Fruit fly (Drosophila melanogaster) whole organism, prepupa: ENCODE measurements around the gene CG31221.

ENCODE experiments used
- CG1621 ChIP-seq: fragments of 200-800 bp; sonication (Bioruptor generic); optimal IDR thresholded peaks from 3 replicates; lab custom pipeline; 2018; ENCODE audit warnings: missing biosample characterization, mild to moderate bottlenecking, missing genetic modification characterization
- CG3032 ChIP-seq: fragments of 200-800 bp; optimal IDR thresholded peaks from 2 replicates; lab custom pipeline; 2019; ENCODE audit warnings: missing biosample characterization, mild to moderate bottlenecking, missing genetic modification characterization, moderate library complexity
- Eip93F ChIP-seq: fragments of 200-800 bp; sonication (Bioruptor generic); optimal IDR thresholded peaks from 2 replicates; lab custom pipeline; 2016; ENCODE audit warnings: missing biosample characterization, mild to moderate bottlenecking, missing genetic modification characterization
- Met ChIP-seq: fragments of 200-800 bp; sonication (Bioruptor generic); optimal IDR thresholded peaks from 3 replicates; lab custom pipeline; 2016; ENCODE audit warnings: missing biosample characterization, missing genetic modification characterization
- OdsH ChIP-seq: fragments of 200-800 bp; sonication (Bioruptor generic); optimal IDR thresholded peaks from 3 replicates; lab custom pipeline; 2016; ENCODE audit warnings: missing biosample characterization, missing genetic modification characterization

DNA sequence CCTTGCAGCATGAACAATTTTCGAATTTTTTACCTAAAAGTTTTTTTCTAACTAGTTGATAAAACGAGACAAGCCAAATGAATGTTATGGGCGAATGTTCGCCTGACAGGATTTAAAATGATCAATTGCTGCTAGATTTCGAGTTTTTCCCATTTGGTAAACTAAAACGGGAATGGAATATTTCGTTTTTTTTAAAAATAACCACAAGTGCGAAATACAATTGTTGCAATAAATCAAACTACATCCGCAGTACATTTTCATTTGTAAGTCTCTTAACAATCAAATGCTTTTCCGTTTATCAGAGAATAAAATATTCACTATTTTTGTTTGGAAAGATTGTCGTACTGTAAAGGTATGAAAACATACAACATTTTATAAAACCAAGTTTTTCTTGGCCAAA lies 12.6 kb downstream of the CG31221 start, which contains the start of gene CG3517:
- TF ChIP-seq CG3032 (tag; lab: Kevin White, UChicago) (no peak), CG1621 (tag; lab: Kevin White, UChicago) (no peak), OdsH (GFP tag; lab: Kevin White, UChicago) (no peak), Eip93F (GFP tag; lab: Kevin White, UChicago) (no peak), Met (GFP tag; lab: Kevin White, UChicago) (no peak)
